Worm (Caenorhabditis elegans) whole organism, L4 larva: ENCODE measurements around the gene vha-12.

Experiments
- F49E8.2 ChIP-seq: sonication (generic microtip); optimal IDR thresholded peaks from 2 replicates; lab custom pipeline; 2016; ENCODE audit warnings: missing compliant biosample characterization, mild to moderate bottlenecking, missing genetic modification characterization, borderline replicate concordance
- lsy-2 ChIP-seq, 2 experiments: fragments of 150-350 bp in 1 of 2; sonication (generic microtip) in 1 of 2; optimal IDR thresholded peaks; 2 replicates each; lab custom pipeline; 2014 to 2017; ENCODE audit warnings: missing biosample characterization in 2 of 2, missing genetic modification characterization in 2 of 2
- ztf-11 ChIP-seq: fragments of 150-350 bp; optimal IDR thresholded peaks from 2 replicates; lab custom pipeline; 2014; ENCODE audit warnings: missing biosample characterization, missing genetic modification characterization

DNA sequence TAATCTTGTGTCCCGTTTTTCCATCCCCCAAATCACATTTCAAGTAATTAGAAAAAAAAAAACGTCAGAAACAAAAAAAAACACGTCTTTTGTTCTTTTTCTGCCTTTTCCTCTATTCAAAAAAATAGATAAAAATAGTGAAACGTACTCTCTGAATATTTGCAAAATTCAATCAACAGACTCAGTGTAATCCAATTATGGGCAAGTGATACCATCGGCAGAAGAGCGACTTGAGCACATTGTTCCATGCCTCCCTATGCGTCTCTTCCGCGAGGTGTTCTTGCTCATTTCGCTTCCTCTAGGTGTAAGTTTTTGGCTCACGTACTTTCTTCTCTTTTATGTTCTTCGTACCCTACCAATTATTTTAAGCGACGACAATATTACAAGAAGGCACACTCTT lies 27.5 kb upstream of the vha-12 start, which contains the start of gene ZK470.1:
- TF ChIP-seq lsy-2 (tag; optimal IDR thresholded peaks at IDR 0.05; lab: Kevin White, UChicago): no peak
- no peak for TF ChIP-seq ztf-11 (tag; lab: Kevin White, UChicago)
- TF ChIP-seq F49E8.2: no peak
